Fruit fly (Drosophila melanogaster) whole organism, wandering third instar larva: Measurements from ENCODE around the gene Smyd3.

Source experiments
- CG9705 ChIP-seq: fragments of 200-800 bp; sonication (Bioruptor generic); optimal IDR thresholded peaks from 2 replicates; lab custom pipeline; 2018; ENCODE audit warnings: missing biosample characterization, mild to moderate bottlenecking, missing genetic modification characterization
- Dfd ChIP-seq: fragments of >200 bp; optimal IDR thresholded peaks from 2 replicates; lab custom pipeline; 2017; ENCODE audit warnings: missing biosample characterization, missing genetic modification characterization
- Dif ChIP-seq: fragments of 200-275, 200-300 bp; sonication (Bioruptor generic); optimal IDR thresholded peaks from 2 replicates; lab custom pipeline; 2018; ENCODE audit warnings: missing biosample characterization, missing genetic modification characterization; ENCODE audit not compliant: partially characterized antibody
- GATAd ChIP-seq: sonication (Bioruptor generic); optimal IDR thresholded peaks from 2 replicates; lab custom pipeline; 2016; ENCODE audit warnings: missing biosample characterization, missing genetic modification characterization
- HLH106 ChIP-seq: fragments of 200-800 bp; optimal IDR thresholded peaks from 3 replicates; lab custom pipeline; 2019; ENCODE audit warnings: missing biosample characterization, mild to moderate bottlenecking, missing genetic modification characterization, moderate library complexity
- Hnf4 ChIP-seq: fragments of 200-800 bp; sonication (Bioruptor generic); optimal IDR thresholded peaks from 2 replicates; lab custom pipeline; 2016; ENCODE audit warnings: missing biosample characterization, mild to moderate bottlenecking, missing genetic modification characterization
- Hr78 ChIP-seq: fragments of >200 bp; optimal IDR thresholded peaks from 2 replicates; lab custom pipeline; 2017; ENCODE audit warnings: missing biosample characterization, missing genetic modification characterization
- Jra ChIP-seq: sonication (Bioruptor generic); optimal IDR thresholded peaks from 2 replicates; lab custom pipeline; 2016; ENCODE audit warnings: missing biosample characterization, missing genetic modification characterization
- Mio ChIP-seq: sonication (Bioruptor generic); optimal IDR thresholded peaks from 2 replicates; lab custom pipeline; 2016; ENCODE audit warnings: missing biosample characterization, missing genetic modification characterization
- Myc ChIP-seq: fragments of >200 bp; optimal IDR thresholded peaks from 2 replicates; lab custom pipeline; 2017
- Rel ChIP-seq, 2 experiments: fragments of 200-800 bp; sonication (Bioruptor generic) in 1 of 2; optimal IDR thresholded peaks; 2 replicates in 1 of 2; 3 replicates in 1 of 2; lab custom pipeline; 2016 to 2019; ENCODE audit warnings: mild to moderate bottlenecking in 2 of 2, missing biosample characterization in 2 of 2, missing genetic modification characterization in 2 of 2, moderate library complexity in 1 of 2
- Sp1 ChIP-seq: fragments of 200-800 bp; sonication (Bioruptor generic); optimal IDR thresholded peaks from 3 replicates; lab custom pipeline; 2019; ENCODE audit warnings: missing biosample characterization, mild to moderate bottlenecking, missing genetic modification characterization, moderate library complexity
- Vsx2 ChIP-seq: fragments of 200-300, 225-300 bp; sonication (Bioruptor generic); optimal IDR thresholded peaks from 2 replicates; lab custom pipeline; 2018; ENCODE audit warnings: missing biosample characterization, missing genetic modification characterization; ENCODE audit not compliant: partially characterized antibody
- br ChIP-seq: fragments of 200-800 bp; sonication (Bioruptor generic); optimal IDR thresholded peaks from 2 replicates; lab custom pipeline; 2016; ENCODE audit warnings: missing biosample characterization, missing genetic modification characterization
- brk ChIP-seq: fragments of 200-800 bp; sonication (Bioruptor generic); optimal IDR thresholded peaks from 2 replicates; lab custom pipeline; 2016; ENCODE audit warnings: missing biosample characterization, mild to moderate bottlenecking, missing genetic modification characterization
- dl ChIP-seq, 2 experiments: fragments of 175-275, 200-275 bp in 1 of 2; fragments of 200-275 bp in 1 of 2; sonication (Bioruptor generic); optimal IDR thresholded peaks; lab custom pipeline; 2018; ENCODE audit warnings: mild to moderate bottlenecking in 2 of 2, missing biosample characterization in 2 of 2, missing genetic modification characterization in 2 of 2, moderate library complexity in 2 of 2; ENCODE audit not compliant: partially characterized antibody in 2 of 2, insufficient read depth in 1 of 2
- dmrt93B ChIP-seq: fragments of 200-800 bp; sonication (Bioruptor generic); optimal IDR thresholded peaks from 2 replicates; lab custom pipeline; 2018; ENCODE audit warnings: missing biosample characterization, mild to moderate bottlenecking, missing genetic modification characterization
- dsf ChIP-seq: sonication (Bioruptor generic); optimal IDR thresholded peaks from 2 replicates; lab custom pipeline; 2016; ENCODE audit warnings: missing biosample characterization, missing genetic modification characterization, borderline replicate concordance
- ey ChIP-seq: fragments of 200-800 bp; sonication (Bioruptor generic); optimal IDR thresholded peaks from 2 replicates; lab custom pipeline; 2016; ENCODE audit warnings: missing biosample characterization, missing genetic modification characterization
- foxo ChIP-seq, 2 experiments: fragments of 200-800 bp; sonication (Bioruptor generic); optimal IDR thresholded peaks; 2 replicates in 1 of 2; 3 replicates in 1 of 2; lab custom pipeline; 2016 to 2017; ENCODE audit warnings: missing biosample characterization in 2 of 2, missing genetic modification characterization in 2 of 2
- fru ChIP-seq: fragments of 200-800 bp; sonication (Bioruptor generic); optimal IDR thresholded peaks from 3 replicates; lab custom pipeline; 2016; ENCODE audit warnings: missing biosample characterization, mild to moderate bottlenecking, missing genetic modification characterization
- lola ChIP-seq: fragments of >200 bp; optimal IDR thresholded peaks from 2 replicates; lab custom pipeline; 2017; ENCODE audit warnings: missing biosample characterization, missing genetic modification characterization
- pan ChIP-seq: fragments of >200 bp; optimal IDR thresholded peaks from 2 replicates; lab custom pipeline; 2017
- psq ChIP-seq: fragments of 200-800 bp; sonication (Bioruptor generic); optimal IDR thresholded peaks from 3 replicates; lab custom pipeline; 2017; ENCODE audit warnings: missing biosample characterization, mild to moderate bottlenecking, missing genetic modification characterization, moderate library complexity
- rgr ChIP-seq: fragments of 200-800 bp; sonication (Bioruptor generic); optimal IDR thresholded peaks from 3 replicates; lab custom pipeline; 2016; ENCODE audit warnings: missing biosample characterization, mild to moderate bottlenecking, missing genetic modification characterization
- sage ChIP-seq: fragments of 200-800 bp; sonication (Bioruptor generic); optimal IDR thresholded peaks from 2 replicates; lab custom pipeline; 2016; ENCODE audit warnings: missing biosample characterization, mild to moderate bottlenecking, missing genetic modification characterization
- sv ChIP-seq: fragments of 200-800 bp; sonication (Bioruptor generic); optimal IDR thresholded peaks from 3 replicates; lab custom pipeline; 2016; ENCODE audit warnings: missing biosample characterization, missing genetic modification characterization
- tai ChIP-seq: sonication (Bioruptor generic); optimal IDR thresholded peaks from 2 replicates; lab custom pipeline; 2016; ENCODE audit warnings: missing biosample characterization, missing genetic modification characterization
- woc ChIP-seq: sonication (Bioruptor generic); optimal IDR thresholded peaks from 2 replicates; lab custom pipeline; 2016; ENCODE audit warnings: missing biosample characterization, mild to moderate bottlenecking, missing genetic modification characterization

Gene Smyd3

dm6 chrX:2637914-2638313 lies 29.2 kb upstream of the Smyd3 start:
- TF ChIP-seq sv (GFP tag; lab: Kevin White, UChicago) (no peak), Rel (GFP tag; optimal IDR thresholded peaks at IDR 0.05; lab: Kevin White, UChicago) (no peak), Rel (tag; optimal IDR thresholded peaks at IDR 0.05; lab: Kevin White, UChicago) (peak; percentile 92), woc (no peak)

dm6 chrX:2636825-2637535 lies 28.3 kb upstream of the Smyd3 start:
- no peak for TF ChIP-seq Dif (GFP tag; lab: Kevin White, UChicago)
- no peak for TF ChIP-seq Dfd (GFP tag; lab: Kevin White, UChicago)
- TF ChIP-seq woc = no peak
- TF ChIP-seq dsf = no peak
- no peak for TF ChIP-seq dmrt93B (GFP tag; lab: Kevin White, UChicago)
- no peak for TF ChIP-seq Mio
- no peak for TF ChIP-seq dl (GFP tag; optimal IDR thresholded peaks at IDR 0.05; lab: Kevin White, UChicago; ENCODE audit: insufficient read depth in 1 of 2, partially characterized antibody in 2 of 2)
- no peak for TF ChIP-seq Hr78 (GFP tag; lab: Kevin White, UChicago)
- TF ChIP-seq CG9705 (GFP tag; lab: Kevin White, UChicago) = no peak
- no peak for TF ChIP-seq sage (GFP tag; lab: Kevin White, UChicago)
- no peak for TF ChIP-seq sv (GFP tag; lab: Kevin White, UChicago)
- no peak for TF ChIP-seq psq (GFP tag; lab: Kevin White, UChicago)
- no peak for TF ChIP-seq Sp1 (GFP tag; lab: Kevin White, UChicago)
- no peak for TF ChIP-seq tai (GFP tag; lab: Kevin White, UChicago)
- TF ChIP-seq brk (GFP tag; lab: Kevin White, UChicago) = no peak
- no peak for TF ChIP-seq br (GFP tag; lab: Kevin White, UChicago)
- TF ChIP-seq pan = no peak
- TF ChIP-seq Jra (GFP tag; lab: Kevin White, UChicago) = no peak
- TF ChIP-seq, all 38 proteins: peak for 0

dm6 chrX:2635953-2636715 lies 27.5 kb upstream of the Smyd3 start:
- TF ChIP-seq lola (GFP tag; lab: Kevin White, UChicago) (no peak), HLH106 (tag; lab: Kevin White, UChicago) (no peak), Rel (GFP tag; optimal IDR thresholded peaks at IDR 0.05; lab: Kevin White, UChicago) (no peak), Rel (tag; optimal IDR thresholded peaks at IDR 0.05; lab: Kevin White, UChicago) (no peak), Vsx2 (GFP tag; lab: Kevin White, UChicago) (no peak), fru (GFP tag; lab: Kevin White, UChicago) (peak; percentile 17), Hnf4 (GFP tag; lab: Kevin White, UChicago) (no peak), GATAd (GFP tag; lab: Kevin White, UChicago) (no peak), dl (GFP tag; optimal IDR thresholded peaks at IDR 0.05; lab: Kevin White, UChicago; ENCODE audit: insufficient read depth in 1 of 2, partially characterized antibody in 2 of 2) (no peak)

dm6 chrX:2635075-2635643 lies 26.5 kb upstream of the Smyd3 start:
- TF ChIP-seq br (GFP tag; lab: Kevin White, UChicago) (peak; percentile 6), Myc (lab: Kevin White, UChicago) (no peak), foxo (GFP tag; optimal IDR thresholded peaks at IDR 0.05; lab: Kevin White, UChicago) (peak in 1 of 2 experiments; percentile 27), ey (GFP tag; lab: Kevin White, UChicago) (peak; percentile 15), rgr (GFP tag; lab: Kevin White, UChicago) (peak; percentile 34), woc (peak; percentile 17)
- TF ChIP-seq, all 38 proteins: peak for 5
